Fruit fly (Drosophila melanogaster) whole organism: Measurements from ENCODE around the gene CG8051.

ENCODE experiments used
- CG8478 ChIP-seq: fragments of >200 bp; optimal IDR thresholded peaks from 2 replicates; lab custom pipeline; 2018; ENCODE audit warnings: inconsistent platforms
- Dll ChIP-seq: fragments of >200 bp; optimal IDR thresholded peaks from 2 replicates; lab custom pipeline; 2017
- EcR ChIP-seq, 2 experiments: fragments of >200 bp; optimal IDR thresholded peaks; 2 replicates each; lab custom pipeline; 2017; ENCODE audit warnings: missing biosample characterization in 2 of 2, missing genetic modification characterization in 2 of 2, missing genetic modification reagents in 2 of 2
- psq ChIP-seq: fragments of >200 bp; optimal IDR thresholded peaks from 2 replicates; lab custom pipeline; 2017
- usp ChIP-seq: fragments of >200 bp; optimal IDR thresholded peaks from 2 replicates; lab custom pipeline; 2017; ENCODE audit warnings: missing biosample characterization, missing genetic modification characterization, mixed read lengths

DNA sequence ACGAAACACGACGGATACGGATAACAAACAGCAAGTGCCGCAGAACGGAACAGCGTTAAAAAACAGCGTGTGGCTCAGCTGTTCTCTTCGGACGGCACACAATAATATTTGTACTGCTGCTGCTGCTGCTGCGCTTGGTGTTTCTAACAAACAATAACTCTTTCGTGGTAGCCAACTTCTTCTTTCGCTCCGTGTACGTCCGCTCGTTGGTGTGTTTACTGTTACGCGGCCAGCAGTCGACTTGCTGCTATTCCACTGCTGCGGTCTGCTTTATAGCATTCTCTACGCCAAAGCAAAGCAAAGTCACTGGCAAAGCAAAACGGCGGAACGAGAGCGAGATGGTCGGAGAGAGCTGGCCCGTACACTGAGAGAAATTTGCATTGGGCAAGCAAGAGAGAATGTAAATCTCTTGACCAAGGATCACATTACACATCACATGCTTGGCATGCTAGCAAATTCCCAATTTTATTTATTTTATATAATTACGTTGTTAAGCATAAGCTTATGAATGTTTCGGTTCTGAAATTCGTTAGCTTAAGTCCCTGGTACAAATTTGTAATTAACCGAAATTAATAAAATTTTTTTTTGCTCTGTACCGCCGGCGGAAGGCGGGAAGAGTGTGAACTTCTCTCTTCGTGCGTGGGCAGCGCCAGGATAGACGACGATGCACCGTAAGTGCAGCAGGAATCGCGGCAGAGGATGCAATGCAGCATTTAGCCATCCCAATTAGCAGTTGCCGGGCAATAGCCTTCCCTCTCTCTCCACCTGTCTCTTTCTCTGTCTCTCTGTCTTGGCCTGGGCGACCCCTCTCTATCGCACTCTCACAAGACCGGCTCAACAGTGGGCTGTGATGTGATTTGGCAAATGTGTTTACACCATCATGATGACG, 14.3 kb upstream of the CG8051 start, which contains the start of gene out:
- TF ChIP-seq psq (lab: Kevin White, UChicago) = no peak
- peak; percentile 54 for TF ChIP-seq Dll (lab: Kevin White, UChicago)
- TF ChIP-seq usp (GFP tag; lab: Kevin White, UChicago) = no peak
- no peak for TF ChIP-seq CG8478 (lab: Kevin White, UChicago)
- no peak for TF ChIP-seq EcR (GFP tag; optimal IDR thresholded peaks at IDR 0.05; lab: Kevin White, UChicago)
